Fruit fly (Drosophila melanogaster) Kc167 (cell line): ENCODE results near the gene Gfrl.

Experiments used
- Myc ChIP-seq: fragments of >200 bp; optimal IDR thresholded peaks from 2 replicates; lab custom pipeline; 2017; ENCODE audit warnings: missing external identifiers
- Sin3A ChIP-seq: fragments of >200 bp; optimal IDR thresholded peaks from 2 replicates; lab custom pipeline; 2018; ENCODE audit warnings: missing external identifiers
- h ChIP-seq: fragments of >200 bp; optimal IDR thresholded peaks from 3 replicates; lab custom pipeline; 2018; ENCODE audit warnings: missing external identifiers
- insv ChIP-seq: fragments of >200 bp; optimal IDR thresholded peaks from 3 replicates; lab custom pipeline; 2018; ENCODE audit warnings: missing external identifiers
- psq ChIP-seq: fragments of >200 bp; optimal IDR thresholded peaks from 2 replicates; lab custom pipeline; 2017; ENCODE audit warnings: missing external identifiers
- ttk ChIP-seq: sonication (Bioruptor generic); optimal IDR thresholded peaks from 2 replicates; lab custom pipeline; 2017; ENCODE audit warnings: missing external identifiers

Gene Gfrl

DNA sequence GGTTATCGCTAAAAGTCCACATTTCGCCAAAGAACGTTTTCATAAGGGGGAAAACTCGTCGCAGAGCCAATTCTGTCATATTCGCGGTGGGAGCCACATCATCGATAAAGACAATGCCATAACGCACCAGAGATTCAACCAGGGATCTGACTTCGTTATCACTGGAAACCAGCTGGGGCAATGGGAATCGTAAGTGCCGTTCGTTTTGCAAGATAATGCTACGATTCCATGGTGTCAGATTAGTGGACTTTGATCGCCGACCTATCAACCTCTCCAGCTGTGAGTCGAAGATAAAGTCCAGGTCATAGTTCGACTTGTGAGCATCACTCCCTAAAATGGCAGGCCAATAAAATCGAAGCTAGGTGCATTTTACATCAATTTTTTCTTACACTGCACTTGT lies 77.1 kb downstream of the Gfrl start:
- TF ChIP-seq Sin3A, result no peak
- no peak for TF ChIP-seq psq (lab: Kevin White, UChicago)
- TF ChIP-seq ttk (lab: Kevin White, UChicago), result no peak
- TF ChIP-seq insv (lab: Kevin White, UChicago), result no peak

DNA sequence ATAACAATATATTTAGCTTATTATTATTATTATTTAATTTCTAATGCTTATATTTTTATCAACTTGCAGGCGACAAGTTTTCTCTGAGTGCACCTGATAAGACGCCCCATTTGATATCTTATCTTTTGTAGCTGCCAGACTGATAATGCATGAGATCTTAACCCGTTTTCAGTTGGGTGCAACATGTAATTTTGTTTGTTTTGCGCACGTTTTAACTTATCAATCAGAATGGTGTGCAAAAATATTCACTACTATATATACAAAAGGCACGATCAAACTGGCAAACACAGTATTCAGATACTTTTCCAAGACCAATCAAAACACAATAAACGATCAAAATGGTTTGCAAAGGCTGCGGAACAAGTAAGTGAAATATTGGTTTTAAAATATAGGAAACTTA lies 124.4 kb downstream of the Gfrl start, which contains the start of gene MtnC:
Gene MtnC (plus strand): TSS at position 301 of the 400 bp plus-strand sequence.
- TF ChIP-seq Sin3A, result no peak
- no peak for TF ChIP-seq psq (lab: Kevin White, UChicago)
- TF ChIP-seq ttk (lab: Kevin White, UChicago), result no peak
- no peak for TF ChIP-seq Myc
- TF ChIP-seq insv (lab: Kevin White, UChicago), result no peak
- no peak for TF ChIP-seq h

DNA sequence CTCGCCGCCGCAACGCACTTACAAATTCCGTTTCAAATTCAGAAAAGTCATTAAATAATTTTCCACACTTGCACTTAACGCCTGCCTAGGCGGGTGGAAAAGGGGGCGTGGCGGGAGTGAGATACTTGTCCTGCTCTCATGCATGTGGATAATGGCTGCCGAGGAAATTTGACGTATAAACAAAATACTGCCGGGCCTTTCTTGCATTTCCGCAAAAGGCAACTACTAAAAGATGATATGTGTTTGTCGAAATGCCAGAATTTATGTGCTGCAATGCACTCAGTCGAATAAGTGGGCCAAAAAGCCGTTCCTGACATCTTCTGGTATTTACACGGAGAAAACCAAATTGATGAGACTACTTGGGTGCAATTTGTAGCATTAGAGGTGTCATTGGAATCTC lies 134.1 kb downstream of the Gfrl start:
- TF ChIP-seq Myc (no peak), ttk (lab: Kevin White, UChicago) (no peak), psq (lab: Kevin White, UChicago) (no peak), insv (lab: Kevin White, UChicago) (no peak), Sin3A (no peak), h (no peak)

DNA sequence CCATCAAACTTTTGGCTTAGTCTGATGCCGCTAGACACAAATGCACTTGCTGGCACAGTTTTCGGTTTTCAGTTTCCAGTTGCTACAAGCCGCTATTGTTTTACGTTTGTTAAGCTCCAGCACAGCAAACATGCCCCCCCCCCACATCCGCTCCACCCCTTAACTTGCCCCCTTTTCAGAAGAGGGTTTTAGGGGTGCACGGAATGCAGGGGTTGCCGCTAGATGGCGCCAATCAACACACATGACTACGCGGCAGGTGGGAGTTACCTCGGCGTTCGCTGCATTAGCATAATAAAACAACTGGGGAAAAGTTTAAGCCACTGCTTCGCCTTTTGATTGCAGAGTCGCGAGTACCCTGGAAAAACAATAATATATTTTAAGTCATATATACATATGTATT lies 137.5 kb downstream of the Gfrl start:
- TF ChIP-seq Myc, result no peak
- no peak for TF ChIP-seq ttk (lab: Kevin White, UChicago)
- no peak for TF ChIP-seq insv (lab: Kevin White, UChicago)
- TF ChIP-seq psq (lab: Kevin White, UChicago), result no peak
- no peak for TF ChIP-seq h
- no peak for TF ChIP-seq Sin3A

DNA sequence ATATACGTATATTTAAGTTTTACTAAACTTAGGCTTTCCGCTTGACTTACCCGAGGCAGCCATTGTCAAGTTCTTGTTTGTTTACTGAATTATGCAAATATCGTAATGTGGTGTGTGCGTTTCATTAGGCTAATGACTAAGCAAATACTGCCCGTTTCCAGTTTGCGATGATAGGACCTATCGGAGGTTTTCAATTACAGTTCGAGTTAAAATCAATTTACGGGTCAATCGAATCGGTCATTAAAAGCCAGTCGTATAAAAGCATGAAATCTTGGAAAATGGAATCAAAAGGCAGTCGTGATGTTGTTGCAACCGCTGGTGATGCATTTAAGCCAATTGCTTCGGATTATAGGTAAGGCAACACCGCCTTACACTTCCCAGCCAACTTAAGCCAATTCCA lies 145.7 kb downstream of the Gfrl start, which contains the start of gene Ir92a:
Gene Ir92a (plus strand): TSS at position 301 of the 400 bp plus-strand sequence.
- no peak for TF ChIP-seq h
- TF ChIP-seq insv (lab: Kevin White, UChicago), result no peak
- no peak for TF ChIP-seq Myc
- no peak for TF ChIP-seq psq (lab: Kevin White, UChicago)
- TF ChIP-seq ttk (lab: Kevin White, UChicago), result no peak
- no peak for TF ChIP-seq Sin3A

DNA sequence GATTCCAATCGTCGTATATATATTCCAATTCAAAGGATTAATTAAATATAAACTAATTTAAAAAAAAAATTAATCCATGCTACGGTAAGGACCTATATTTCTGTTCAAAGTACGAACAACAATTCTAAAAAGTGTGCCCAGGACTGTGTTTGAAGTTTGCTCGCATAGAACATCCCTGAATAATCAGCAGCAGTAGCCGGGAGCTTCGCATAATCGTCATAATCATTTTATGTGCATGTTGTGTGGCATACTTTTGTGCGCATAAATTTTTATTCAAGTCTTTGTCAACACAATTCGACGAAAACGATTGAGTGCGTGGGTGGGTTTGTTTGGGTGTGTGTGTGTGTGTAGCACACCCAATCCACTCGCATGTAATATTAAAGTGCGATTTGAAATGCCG lies 151.7 kb downstream of the Gfrl start:
- TF ChIP-seq insv (lab: Kevin White, UChicago), result no peak
- no peak for TF ChIP-seq Myc
- no peak for TF ChIP-seq ttk (lab: Kevin White, UChicago)
- no peak for TF ChIP-seq psq (lab: Kevin White, UChicago)
- TF ChIP-seq h, result no peak
- TF ChIP-seq Sin3A, result no peak
